Fruit fly (Drosophila melanogaster): ENCODE data around the gene bap.
A peak's percentile ranks its signal among the peaks of the same experiment; 100 is the strongest.

The bap gene

DNA sequence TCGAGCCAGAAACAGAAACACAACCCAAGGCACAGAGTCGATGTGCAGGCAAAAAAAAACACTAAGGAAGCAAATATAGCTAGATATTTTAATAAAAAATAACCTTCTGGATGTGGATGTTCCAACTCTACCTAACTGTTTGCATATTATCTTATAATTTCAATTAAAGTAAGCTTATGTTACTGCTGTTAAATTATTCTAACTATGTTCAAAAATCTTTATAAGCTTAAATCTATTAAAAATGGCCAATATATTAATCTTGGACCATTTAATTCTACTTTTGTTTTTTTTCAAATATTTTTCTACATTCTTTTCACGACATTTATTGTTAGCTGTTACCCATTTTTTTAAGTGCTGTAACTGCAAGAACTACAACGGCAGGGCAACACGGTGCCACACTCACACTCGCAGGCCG is 49.7 kb upstream of the bap start (continued):
- TF ChIP-seq Vsx1 (GFP tag; optimal IDR thresholded peaks at IDR 0.05): peak; percentile 1
- TF ChIP-seq CG17568 (GFP tag; optimal IDR thresholded peaks at IDR 0.05): peak; percentile 39
- peak; percentile 15 for TF ChIP-seq Max (GFP tag; optimal IDR thresholded peaks at IDR 0.05)
- peak; percentile 65 for TF ChIP-seq CG13424 (tag; optimal IDR thresholded peaks at IDR 0.05)
- peak; percentile 25 for TF ChIP-seq CG2116 (GFP tag; optimal IDR thresholded peaks at IDR 0.05)
- peak; percentile 82 for TF ChIP-seq dmrt99B (tag; optimal IDR thresholded peaks at IDR 0.05)
- peak; percentile 70 for TF ChIP-seq CG10979 (tag; optimal IDR thresholded peaks at IDR 0.05)
- peak; percentile 67 for TF ChIP-seq Xbp1 (GFP tag; optimal IDR thresholded peaks at IDR 0.05)
- TF ChIP-seq pan (optimal IDR thresholded peaks at IDR 0.05): no peak
- peak in 1 of 2 experiments; percentile 61 for TF ChIP-seq pan (GFP tag; optimal IDR thresholded peaks at IDR 0.05 in 1 of 2, IDR thresholded peaks at IDR 0.05 in 1 of 2)
- peak; percentile 36 for TF ChIP-seq CG16815 (GFP tag; optimal IDR thresholded peaks at IDR 0.05)
- peak; percentile 29 for TF ChIP-seq CG18476 (GFP tag; optimal IDR thresholded peaks at IDR 0.05)
- TF ChIP-seq sqz (GFP tag; optimal IDR thresholded peaks at IDR 0.05): peak; percentile 51
- TF ChIP-seq CG5180 (GFP tag; optimal IDR thresholded peaks at IDR 0.05): peak; percentile 17
- TF ChIP-seq dpn (GFP tag; optimal IDR thresholded peaks at IDR 0.05): peak in 1 of 2 experiments; percentile 25
- TF ChIP-seq CG8388 (GFP tag; optimal IDR thresholded peaks at IDR 0.05): peak; percentile 68
- peak in 1 of 2 experiments; percentile 78 for TF ChIP-seq Hr51 (GFP tag; optimal IDR thresholded peaks at IDR 0.05)
- TF ChIP-seq Ssrp (tag; optimal IDR thresholded peaks at IDR 0.05): peak; percentile 77
- TF ChIP-seq chif (GFP tag; optimal IDR thresholded peaks at IDR 0.05): peak in 1 of 2 experiments; percentile 4
- peak; percentile 61 for TF ChIP-seq CG12659 (GFP tag; optimal IDR thresholded peaks at IDR 0.05)
- TF ChIP-seq CG15696 (tag; optimal IDR thresholded peaks at IDR 0.05): peak; percentile 19
- peak; percentile 58 for TF ChIP-seq az2 (GFP tag; optimal IDR thresholded peaks at IDR 0.05)
- TF ChIP-seq Lhr (GFP tag; optimal IDR thresholded peaks at IDR 0.05): peak; percentile 8
- TF ChIP-seq odd (GFP tag; optimal IDR thresholded peaks at IDR 0.05): peak; percentile 0
- TF ChIP-seq zf30C (GFP tag; optimal IDR thresholded peaks at IDR 0.05): peak; percentile 57
- peak; percentile 40 for TF ChIP-seq psq (GFP tag; optimal IDR thresholded peaks at IDR 0.05)
- TF ChIP-seq bcd (GFP tag; optimal IDR thresholded peaks at IDR 0.05): peak; percentile 45
- TF ChIP-seq croc (GFP tag; conservative IDR thresholded peaks at IDR 0.05): peak; percentile 42; the same call in 1 of the 3 replicates
- peak; percentile 59 for TF ChIP-seq unpg (GFP tag; optimal IDR thresholded peaks at IDR 0.05)
- TF ChIP-seq CG12299 (tag; optimal IDR thresholded peaks at IDR 0.05): peak; percentile 26
- TF ChIP-seq pho (GFP tag; optimal IDR thresholded peaks at IDR 0.05): peak; percentile 26
- peak; percentile 37 for TF ChIP-seq ATbp (GFP tag; optimal IDR thresholded peaks at IDR 0.05)
- peak; percentile 79 for TF ChIP-seq Meics (GFP tag; optimal IDR thresholded peaks at IDR 0.05)
- no peak for TF ChIP-seq bowl (GFP tag; IDR thresholded peaks at IDR 0.05)
- TF ChIP-seq Ptx1 (GFP tag; IDR thresholded peaks at IDR 0.05): peak; percentile 59
- peak; percentile 34 for TF ChIP-seq CG3407 (GFP tag; optimal IDR thresholded peaks at IDR 0.05)
- peak; percentile 84 for TF ChIP-seq CG2678 (tag; optimal IDR thresholded peaks at IDR 0.05)
- peak; percentile 29 for TF ChIP-seq CG1529 (GFP tag; optimal IDR thresholded peaks at IDR 0.05)
- peak; percentile 68 for TF ChIP-seq PHDP (tag; optimal IDR thresholded peaks at IDR 0.05)
- TF ChIP-seq cato (GFP tag; optimal IDR thresholded peaks at IDR 0.05; ENCODE audit: borderline replicate concordance): no peak
- TF ChIP-seq al (GFP tag; IDR thresholded peaks at IDR 0.05): no peak
- peak; percentile 4 for TF ChIP-seq CG18764 (GFP tag; optimal IDR thresholded peaks at IDR 0.05)
